Fruit fly (Drosophila melanogaster) whole organism, wandering third instar larva: ENCODE measurements around the gene CG7271.

Source experiments
- Abd-B ChIP-seq: fragments of >200 bp; optimal IDR thresholded peaks from 2 replicates; lab custom pipeline; 2017; ENCODE audit warnings: missing biosample characterization, missing genetic modification characterization
- CG32264 ChIP-seq: fragments of 200-800 bp; sonication (Bioruptor generic); optimal IDR thresholded peaks from 2 replicates; lab custom pipeline; 2016; ENCODE audit warnings: missing biosample characterization, missing genetic modification characterization
- CrebA ChIP-seq: fragments of 200-800 bp; sonication (Bioruptor generic); optimal IDR thresholded peaks from 2 replicates; lab custom pipeline; 2016; ENCODE audit warnings: missing biosample characterization, mild to moderate bottlenecking, missing genetic modification characterization, borderline replicate concordance
- Dfd ChIP-seq: fragments of >200 bp; optimal IDR thresholded peaks from 2 replicates; lab custom pipeline; 2017; ENCODE audit warnings: missing biosample characterization, missing genetic modification characterization
- Dif ChIP-seq: fragments of 200-275, 200-300 bp; sonication (Bioruptor generic); optimal IDR thresholded peaks from 2 replicates; lab custom pipeline; 2018; ENCODE audit warnings: missing biosample characterization, missing genetic modification characterization; ENCODE audit not compliant: partially characterized antibody
- GATAd ChIP-seq: sonication (Bioruptor generic); optimal IDR thresholded peaks from 2 replicates; lab custom pipeline; 2016; ENCODE audit warnings: missing biosample characterization, missing genetic modification characterization
- HLH106 ChIP-seq: fragments of 200-800 bp; optimal IDR thresholded peaks from 3 replicates; lab custom pipeline; 2019; ENCODE audit warnings: missing biosample characterization, mild to moderate bottlenecking, missing genetic modification characterization, moderate library complexity
- Hr83 ChIP-seq: fragments of 200-300 bp; sonication (Bioruptor generic); optimal IDR thresholded peaks from 2 replicates; lab custom pipeline; 2016; ENCODE audit warnings: missing biosample characterization, mild to moderate bottlenecking, missing genetic modification characterization, moderate library complexity; ENCODE audit not compliant: poor library complexity, severe bottlenecking
- Jra ChIP-seq: sonication (Bioruptor generic); optimal IDR thresholded peaks from 2 replicates; lab custom pipeline; 2016; ENCODE audit warnings: missing biosample characterization, missing genetic modification characterization
- Mio ChIP-seq: sonication (Bioruptor generic); optimal IDR thresholded peaks from 2 replicates; lab custom pipeline; 2016; ENCODE audit warnings: missing biosample characterization, missing genetic modification characterization
- Myc ChIP-seq: fragments of >200 bp; optimal IDR thresholded peaks from 2 replicates; lab custom pipeline; 2017
- N ChIP-seq: fragments of >200 bp; optimal IDR thresholded peaks from 2 replicates; lab custom pipeline; 2018; ENCODE audit warnings: missing biosample characterization, missing external identifiers, missing genetic modification characterization
- OdsH ChIP-seq: fragments of 200-800 bp; sonication (Bioruptor generic); optimal IDR thresholded peaks from 2 replicates; lab custom pipeline; 2016; ENCODE audit warnings: missing biosample characterization, mild to moderate bottlenecking, missing genetic modification characterization
- Rel ChIP-seq, 2 experiments: fragments of 200-800 bp; sonication (Bioruptor generic) in 1 of 2; optimal IDR thresholded peaks; 2 replicates in 1 of 2; 3 replicates in 1 of 2; lab custom pipeline; 2016 to 2019; ENCODE audit warnings: mild to moderate bottlenecking in 2 of 2, missing biosample characterization in 2 of 2, missing genetic modification characterization in 2 of 2, moderate library complexity in 1 of 2
- Sp1 ChIP-seq: fragments of 200-800 bp; sonication (Bioruptor generic); optimal IDR thresholded peaks from 3 replicates; lab custom pipeline; 2019; ENCODE audit warnings: missing biosample characterization, mild to moderate bottlenecking, missing genetic modification characterization, moderate library complexity
- Vsx2 ChIP-seq: fragments of 200-300, 225-300 bp; sonication (Bioruptor generic); optimal IDR thresholded peaks from 2 replicates; lab custom pipeline; 2018; ENCODE audit warnings: missing biosample characterization, missing genetic modification characterization; ENCODE audit not compliant: partially characterized antibody
- br ChIP-seq: fragments of 200-800 bp; sonication (Bioruptor generic); optimal IDR thresholded peaks from 2 replicates; lab custom pipeline; 2016; ENCODE audit warnings: missing biosample characterization, missing genetic modification characterization
- brk ChIP-seq: fragments of 200-800 bp; sonication (Bioruptor generic); optimal IDR thresholded peaks from 2 replicates; lab custom pipeline; 2016; ENCODE audit warnings: missing biosample characterization, mild to moderate bottlenecking, missing genetic modification characterization
- dl ChIP-seq, 2 experiments: fragments of 175-275, 200-275 bp in 1 of 2; fragments of 200-275 bp in 1 of 2; sonication (Bioruptor generic); optimal IDR thresholded peaks; lab custom pipeline; 2018; ENCODE audit warnings: mild to moderate bottlenecking in 2 of 2, missing biosample characterization in 2 of 2, missing genetic modification characterization in 2 of 2, moderate library complexity in 2 of 2; ENCODE audit not compliant: partially characterized antibody in 2 of 2, insufficient read depth in 1 of 2
- dmrt93B ChIP-seq: fragments of 200-800 bp; sonication (Bioruptor generic); optimal IDR thresholded peaks from 2 replicates; lab custom pipeline; 2018; ENCODE audit warnings: missing biosample characterization, mild to moderate bottlenecking, missing genetic modification characterization
- dsf ChIP-seq: sonication (Bioruptor generic); optimal IDR thresholded peaks from 2 replicates; lab custom pipeline; 2016; ENCODE audit warnings: missing biosample characterization, missing genetic modification characterization, borderline replicate concordance
- ey ChIP-seq: fragments of 200-800 bp; sonication (Bioruptor generic); optimal IDR thresholded peaks from 2 replicates; lab custom pipeline; 2016; ENCODE audit warnings: missing biosample characterization, missing genetic modification characterization
- foxo ChIP-seq, 2 experiments: fragments of 200-800 bp; sonication (Bioruptor generic); optimal IDR thresholded peaks; 2 replicates in 1 of 2; 3 replicates in 1 of 2; lab custom pipeline; 2016 to 2017; ENCODE audit warnings: missing biosample characterization in 2 of 2, missing genetic modification characterization in 2 of 2
- fru ChIP-seq: fragments of 200-800 bp; sonication (Bioruptor generic); optimal IDR thresholded peaks from 3 replicates; lab custom pipeline; 2016; ENCODE audit warnings: missing biosample characterization, mild to moderate bottlenecking, missing genetic modification characterization
- h ChIP-seq: fragments of 200-800 bp; sonication (Bioruptor generic); optimal IDR thresholded peaks from 3 replicates; lab custom pipeline; 2016; ENCODE audit warnings: missing biosample characterization, mild to moderate bottlenecking, missing genetic modification characterization
- jim ChIP-seq: fragments of 175-275, 200-325 bp; sonication (Bioruptor generic); optimal IDR thresholded peaks from 2 replicates; lab custom pipeline; 2016; ENCODE audit warnings: missing biosample characterization, mild to moderate bottlenecking, missing genetic modification characterization
- lola ChIP-seq: fragments of >200 bp; optimal IDR thresholded peaks from 2 replicates; lab custom pipeline; 2017; ENCODE audit warnings: missing biosample characterization, missing genetic modification characterization
- pan ChIP-seq: fragments of >200 bp; optimal IDR thresholded peaks from 2 replicates; lab custom pipeline; 2017
- psq ChIP-seq: fragments of 200-800 bp; sonication (Bioruptor generic); optimal IDR thresholded peaks from 3 replicates; lab custom pipeline; 2017; ENCODE audit warnings: missing biosample characterization, mild to moderate bottlenecking, missing genetic modification characterization, moderate library complexity
- rgr ChIP-seq: fragments of 200-800 bp; sonication (Bioruptor generic); optimal IDR thresholded peaks from 3 replicates; lab custom pipeline; 2016; ENCODE audit warnings: missing biosample characterization, mild to moderate bottlenecking, missing genetic modification characterization
- sv ChIP-seq: fragments of 200-800 bp; sonication (Bioruptor generic); optimal IDR thresholded peaks from 3 replicates; lab custom pipeline; 2016; ENCODE audit warnings: missing biosample characterization, missing genetic modification characterization
- tai ChIP-seq: sonication (Bioruptor generic); optimal IDR thresholded peaks from 2 replicates; lab custom pipeline; 2016; ENCODE audit warnings: missing biosample characterization, missing genetic modification characterization
- usp ChIP-seq: fragments of >200 bp; optimal IDR thresholded peaks from 2 replicates; lab custom pipeline; 2017; ENCODE audit warnings: missing biosample characterization, missing genetic modification characterization
- woc ChIP-seq: sonication (Bioruptor generic); optimal IDR thresholded peaks from 2 replicates; lab custom pipeline; 2016; ENCODE audit warnings: missing biosample characterization, mild to moderate bottlenecking, missing genetic modification characterization

Gene CG7271

DNA sequence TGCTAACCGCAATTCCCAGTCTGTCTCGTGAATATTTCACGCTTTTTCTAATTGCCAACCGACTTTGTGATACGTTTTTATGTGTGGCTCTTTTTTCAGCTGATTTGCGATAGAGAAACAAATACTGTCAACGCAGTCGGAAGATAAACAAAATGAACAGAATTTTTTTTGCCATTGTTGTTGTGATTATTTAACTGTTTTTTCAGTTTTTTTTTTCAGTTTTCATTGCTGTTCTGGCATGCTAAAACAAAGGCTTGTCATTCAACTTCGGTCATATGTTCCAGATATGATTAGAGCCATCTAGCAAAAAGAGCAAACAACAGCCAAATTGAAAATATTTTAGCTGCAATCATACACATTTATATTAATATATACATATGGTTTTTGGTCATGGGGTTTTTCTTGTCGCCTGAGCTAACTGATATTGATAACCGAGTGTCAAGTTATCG is 43.7 kb downstream of the CG7271 start:
- no peak for TF ChIP-seq Abd-B (GFP tag; lab: Kevin White, UChicago)
- no peak for TF ChIP-seq Rel (GFP tag; optimal IDR thresholded peaks at IDR 0.05; lab: Kevin White, UChicago)
- TF ChIP-seq Rel (tag; optimal IDR thresholded peaks at IDR 0.05; lab: Kevin White, UChicago), result peak; percentile 92
- TF ChIP-seq h (GFP tag; lab: Kevin White, UChicago), result no peak
- peak; percentile 53 for TF ChIP-seq CrebA (GFP tag; lab: Kevin White, UChicago)
- TF ChIP-seq Mio (GFP tag; lab: Kevin White, UChicago), result no peak
- TF ChIP-seq tai, result no peak
- TF ChIP-seq dmrt93B (GFP tag; lab: Kevin White, UChicago), result no peak
- TF ChIP-seq Myc (lab: Kevin White, UChicago), result no peak

DNA sequence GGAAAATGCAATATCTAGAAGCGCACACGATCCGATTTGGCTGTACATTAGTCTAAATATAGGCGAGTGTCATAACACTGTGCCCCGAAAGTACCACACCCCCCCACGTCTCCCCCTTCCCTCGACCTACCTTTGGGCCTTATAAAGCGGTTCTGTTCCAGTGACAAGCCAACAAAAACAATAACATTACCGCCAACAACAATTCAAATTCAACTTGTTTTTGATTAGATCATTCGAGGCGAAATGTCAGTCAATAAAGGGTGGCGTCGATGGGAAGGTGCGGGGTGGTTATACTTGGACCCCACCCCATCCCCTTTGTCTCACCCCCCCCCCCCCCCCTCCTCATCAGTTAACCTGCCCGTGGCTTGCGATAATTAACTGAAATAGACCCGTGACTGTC is 44.5 kb downstream of the CG7271 start:
- TF ChIP-seq Rel (GFP tag; optimal IDR thresholded peaks at IDR 0.05; lab: Kevin White, UChicago) (no peak), Rel (tag; optimal IDR thresholded peaks at IDR 0.05; lab: Kevin White, UChicago) (peak; percentile 55), Jra (GFP tag; lab: Kevin White, UChicago) (no peak), Vsx2 (GFP tag; lab: Kevin White, UChicago) (peak; percentile 17)

DNA sequence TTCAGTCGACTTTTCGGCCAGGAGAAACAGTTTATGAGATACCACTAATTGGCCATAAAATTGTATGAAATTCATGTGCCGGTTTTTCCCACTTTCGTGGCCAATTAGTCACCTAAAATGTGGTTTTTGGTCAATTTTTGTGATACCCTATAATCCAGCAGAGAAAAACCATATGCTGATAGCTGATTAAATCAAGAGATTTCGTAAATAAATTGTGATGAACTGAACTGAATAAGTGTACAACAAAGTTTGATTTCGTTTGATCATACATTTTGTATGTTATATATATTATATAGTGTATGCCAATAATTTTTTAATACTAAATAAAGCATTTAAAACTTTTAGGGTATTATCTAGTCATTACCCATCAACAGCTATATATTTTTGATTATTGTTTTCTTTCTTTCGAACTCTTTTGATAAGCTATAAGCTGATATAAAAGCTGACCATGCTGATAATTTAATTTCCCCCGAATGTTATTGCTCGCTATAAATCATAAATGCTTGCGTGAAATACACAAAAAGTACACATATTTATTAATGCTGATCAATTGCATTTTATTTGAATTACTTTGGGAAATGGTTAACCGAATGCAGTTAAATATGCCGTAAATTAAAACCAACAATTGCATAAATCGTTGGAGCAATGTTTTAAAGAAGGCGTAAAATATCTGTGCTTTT is 46.4 kb downstream of the CG7271 start:
- TF ChIP-seq GATAd (GFP tag; lab: Kevin White, UChicago) (no peak), OdsH (GFP tag; lab: Kevin White, UChicago) (peak; percentile 11), woc (no peak), h (GFP tag; lab: Kevin White, UChicago) (peak; percentile 0), HLH106 (no peak), Hr83 (GFP tag; lab: Kevin White, UChicago) (no peak), dsf (GFP tag; lab: Kevin White, UChicago) (no peak), Mio (GFP tag; lab: Kevin White, UChicago) (no peak), psq (GFP tag; lab: Kevin White, UChicago) (peak; percentile 9), Sp1 (peak; percentile 13), CG32264 (GFP tag; lab: Kevin White, UChicago) (no peak), dl (GFP tag; optimal IDR thresholded peaks at IDR 0.05; lab: Kevin White, UChicago; ENCODE audit: insufficient read depth in 1 of 2, partially characterized antibody in 2 of 2) (peak in 1 of 2 experiments; percentile 50), pan (lab: Kevin White, UChicago) (peak; percentile 28), brk (GFP tag; lab: Kevin White, UChicago) (no peak), foxo (GFP tag; optimal IDR thresholded peaks at IDR 0.05; lab: Kevin White, UChicago) (peak in 1 of 2 experiments; percentile 2), Rel (GFP tag; optimal IDR thresholded peaks at IDR 0.05; lab: Kevin White, UChicago) (no peak), Rel (tag; optimal IDR thresholded peaks at IDR 0.05; lab: Kevin White, UChicago) (peak; percentile 91), rgr (GFP tag; lab: Kevin White, UChicago) (peak; percentile 3), lola (no peak), Vsx2 (GFP tag; lab: Kevin White, UChicago) (no peak)

DNA sequence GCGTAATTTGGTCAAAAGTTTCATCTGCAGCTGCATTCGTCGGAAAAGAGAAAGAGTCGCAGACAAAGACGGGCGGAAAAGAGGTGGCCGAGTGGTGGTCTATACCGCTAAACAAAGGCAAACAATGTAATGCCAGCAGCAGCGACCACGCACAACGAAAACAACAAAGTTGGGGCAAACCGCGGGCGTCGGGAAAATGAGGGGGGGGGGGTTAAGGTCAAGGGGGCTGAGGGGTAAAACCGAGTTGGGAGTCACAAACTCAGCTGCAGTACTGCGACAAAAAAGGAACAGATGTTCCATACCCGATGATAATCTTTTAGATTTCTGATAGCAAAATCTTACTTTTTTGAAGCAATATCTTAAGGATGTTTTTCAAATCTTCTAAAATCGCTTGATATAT is 48.2 kb downstream of the CG7271 start:
- no peak for TF ChIP-seq sv (GFP tag; lab: Kevin White, UChicago)
- no peak for TF ChIP-seq pan (lab: Kevin White, UChicago)
- TF ChIP-seq Dif (GFP tag; lab: Kevin White, UChicago), result no peak
- no peak for TF ChIP-seq Jra (GFP tag; lab: Kevin White, UChicago)
- no peak for TF ChIP-seq CG32264 (GFP tag; lab: Kevin White, UChicago)
- TF ChIP-seq br (GFP tag; lab: Kevin White, UChicago), result no peak
- TF ChIP-seq N, result no peak
- no peak for TF ChIP-seq foxo (GFP tag; optimal IDR thresholded peaks at IDR 0.05; lab: Kevin White, UChicago)
- TF ChIP-seq Dfd (GFP tag; lab: Kevin White, UChicago), result no peak
- TF ChIP-seq usp (GFP tag; lab: Kevin White, UChicago), result no peak
- no peak for TF ChIP-seq Mio (GFP tag; lab: Kevin White, UChicago)
- no peak for TF ChIP-seq fru (GFP tag; lab: Kevin White, UChicago)
- TF ChIP-seq ey (GFP tag; lab: Kevin White, UChicago), result no peak
- TF ChIP-seq jim, result no peak
- no peak for TF ChIP-seq CrebA (GFP tag; lab: Kevin White, UChicago)
- no peak for TF ChIP-seq lola
- no peak for TF ChIP-seq woc
